Fruit fly (Drosophila melanogaster): ENCODE results near the gene Dref.

Gene Dref

dm6 chr2L:10009800-10010658 is 43.0 kb upstream of the Dref start (continued):
- peak; percentile 97 for TF ChIP-seq CG7372 (GFP tag; IDR thresholded peaks at IDR 0.05)
- peak; percentile 86 for TF ChIP-seq cg (GFP tag; optimal IDR thresholded peaks at IDR 0.05)
- TF ChIP-seq Dfd (GFP tag; optimal IDR thresholded peaks at IDR 0.05), result no peak
- TF ChIP-seq croc (GFP tag; conservative IDR thresholded peaks at IDR 0.05), result peak; percentile 93
- TF ChIP-seq Dll (GFP tag; IDR thresholded peaks at IDR 0.05; ENCODE audit: partially characterized antibody), result no peak
- peak; percentile 97 for TF ChIP-seq CG1647 (GFP tag; optimal IDR thresholded peaks at IDR 0.05)
- peak; percentile 94 for TF ChIP-seq en (GFP tag; optimal IDR thresholded peaks at IDR 0.05)
- TF ChIP-seq CG8388 (GFP tag; optimal IDR thresholded peaks at IDR 0.05), result peak; percentile 90
- peak; percentile 96 for TF ChIP-seq ara (GFP tag; IDR thresholded peaks at IDR 0.05)
- TF ChIP-seq CkIIα-i1 (GFP tag; IDR thresholded peaks at IDR 0.05), result peak; percentile 88
- peak; percentile 93 for TF ChIP-seq tup (GFP tag; optimal IDR thresholded peaks at IDR 0.05)
- peak; percentile 98 for TF ChIP-seq az2 (GFP tag; optimal IDR thresholded peaks at IDR 0.05)
- peak; percentile 97 for TF ChIP-seq H15 (GFP tag; IDR thresholded peaks at IDR 0.05)
- TF ChIP-seq pros (GFP tag; optimal IDR thresholded peaks at IDR 0.05), result peak; percentile 68
- peak; percentile 91 for TF ChIP-seq Ssrp (tag; optimal IDR thresholded peaks at IDR 0.05)
- peak; percentile 96 for TF ChIP-seq mirr (GFP tag; optimal IDR thresholded peaks at IDR 0.05)
- TF ChIP-seq Awh (GFP tag; IDR thresholded peaks at IDR 0.05), result peak; percentile 95
- peak; percentile 96 for TF ChIP-seq B-H1 (GFP tag; IDR thresholded peaks at IDR 0.05)
- peak; percentile 97 for TF ChIP-seq CG16863 (GFP tag; optimal IDR thresholded peaks at IDR 0.05)
- TF ChIP-seq Hmx (GFP tag; optimal IDR thresholded peaks at IDR 0.05), result peak; percentile 94
- peak; percentile 98 for TF ChIP-seq Gug (GFP tag; IDR thresholded peaks at IDR 0.05)
- TF ChIP-seq CG11695 (GFP tag; IDR thresholded peaks at IDR 0.05), result peak; percentile 95
- TF ChIP-seq CG2199 (GFP tag; IDR thresholded peaks at IDR 0.05), result peak; percentile 98
- TF ChIP-seq NC2α (GFP tag; optimal IDR thresholded peaks at IDR 0.05), result peak; percentile 94
- TF ChIP-seq gsb (GFP tag; IDR thresholded peaks at IDR 0.05), result peak; percentile 96
- TF ChIP-seq Dek (tag; optimal IDR thresholded peaks at IDR 0.05), result peak; percentile 96
- TF ChIP-seq CG9817 (tag; optimal IDR thresholded peaks at IDR 0.05), result peak; percentile 98
- TF ChIP-seq Gsc (GFP tag; IDR thresholded peaks at IDR 0.05), result peak; percentile 92; the same call in 1 of the 2 replicates
- TF ChIP-seq tna (GFP tag; IDR thresholded peaks at IDR 0.05; ENCODE audit: partially characterized antibody), result no peak
- TF ChIP-seq Camta (GFP tag; optimal IDR thresholded peaks at IDR 0.05), result peak; percentile 96
- TF ChIP-seq lbe (GFP tag; optimal IDR thresholded peaks at IDR 0.05), result peak; percentile 98
- peak; percentile 99 for TF ChIP-seq sens (GFP tag)
- TF ChIP-seq CG32532 (GFP tag; IDR thresholded peaks at IDR 0.05), result peak; percentile 99
- TF ChIP-seq ems (GFP tag; optimal IDR thresholded peaks at IDR 0.05), result peak; percentile 96
- TF ChIP-seq trh (GFP tag; optimal IDR thresholded peaks at IDR 0.05), result peak; percentile 86
- TF ChIP-seq CG9437 (GFP tag; optimal IDR thresholded peaks at IDR 0.05), result peak; percentile 75
- peak; percentile 96 for TF ChIP-seq ttk (GFP tag; IDR thresholded peaks at IDR 0.05)
- peak; percentile 95 for TF ChIP-seq gsb-n (tag; optimal IDR thresholded peaks at IDR 0.05)
- peak; percentile 79 for TF ChIP-seq ac (GFP tag; optimal IDR thresholded peaks at IDR 0.05)
- peak; percentile 96 to 98 for TF ChIP-seq Pdp1 (GFP tag; optimal IDR thresholded peaks at IDR 0.05)
- TF ChIP-seq CG3726 (GFP tag; IDR thresholded peaks at IDR 0.05), result peak; percentile 89; the same call in 2 of the 3 replicates
- no peak for TF ChIP-seq CG2129 (GFP tag; IDR thresholded peaks at IDR 0.05; ENCODE audit: partially characterized antibody)
- peak; percentile 92 for TF ChIP-seq CG15011 (GFP tag; optimal IDR thresholded peaks at IDR 0.05)
- TF ChIP-seq ftz-f1 (GFP tag; optimal IDR thresholded peaks at IDR 0.05), result no peak
- peak; percentile 89 for TF ChIP-seq Hey (tag; optimal IDR thresholded peaks at IDR 0.05)
- no peak for TF ChIP-seq BEAF-32 (GFP tag; optimal IDR thresholded peaks at IDR 0.05)
- TF ChIP-seq sc (optimal IDR thresholded peaks at IDR 0.05), result no peak
- TF ChIP-seq sc (GFP tag; optimal IDR thresholded peaks at IDR 0.05), result peak; percentile 85
- TF ChIP-seq CG12219 (GFP tag; optimal IDR thresholded peaks at IDR 0.05), result peak; percentile 97

All from whole organism, embryonic.